Worm (Caenorhabditis elegans) whole organism, L2 larva: Measurements from ENCODE around the gene clec-219.

Source experiments
- C34F6.9 ChIP-seq: fragments of 150-350 bp; optimal IDR thresholded peaks from 2 replicates; lab custom pipeline; 2014; ENCODE audit warnings: missing biosample characterization, missing genetic modification characterization
- F13H6.1 ChIP-seq: sonication (generic microtip); optimal IDR thresholded peaks from 2 replicates; lab custom pipeline; 2016; ENCODE audit warnings: missing genetic modification characterization, missing compliant biosample characterization
- R02D3.7 ChIP-seq: fragments of 150-350 bp; optimal IDR thresholded peaks from 2 replicates; lab custom pipeline; 2014; ENCODE audit warnings: missing biosample characterization, missing genetic modification characterization
- Y55F3AM.14 ChIP-seq: fragments of 200-800 bp; sonication (Bioruptor generic); optimal IDR thresholded peaks from 2 replicates; lab custom pipeline; 2018; ENCODE audit warnings: mild to moderate bottlenecking, missing genetic modification characterization, missing compliant biosample characterization
- ZK546.5 ChIP-seq: sonication (generic microtip); optimal IDR thresholded peaks from 2 replicates; lab custom pipeline; 2017; ENCODE audit warnings: missing biosample characterization, missing genetic modification characterization
- alr-1 ChIP-seq: fragments of 150-350 bp; optimal IDR thresholded peaks from 2 replicates; lab custom pipeline; 2014; ENCODE audit warnings: missing biosample characterization, missing genetic modification characterization
- aly-2 ChIP-seq: fragments of 150-350 bp; optimal IDR thresholded peaks from 2 replicates; lab custom pipeline; 2014; ENCODE audit warnings: missing biosample characterization, missing genetic modification characterization
- ama-1 ChIP-seq: fragments of 150-350 bp; optimal IDR thresholded peaks from 2 replicates; lab custom pipeline; 2018; ENCODE audit warnings: inconsistent platforms
- blmp-1 ChIP-seq: sonication (generic microtip); optimal IDR thresholded peaks from 2 replicates; lab custom pipeline; 2017; ENCODE audit warnings: missing genetic modification characterization, mild to moderate bottlenecking, missing compliant biosample characterization, antibody characterized with exemption, moderate library complexity; ENCODE audit not compliant: insufficient read depth
- ceh-16 ChIP-seq: fragments of 150-350 bp; optimal IDR thresholded peaks from 2 replicates; lab custom pipeline; 2014; ENCODE audit warnings: missing biosample characterization, missing genetic modification characterization
- ceh-82 ChIP-seq: fragments of 150-350 bp; optimal IDR thresholded peaks from 2 replicates; lab custom pipeline; 2014; ENCODE audit warnings: missing biosample characterization, missing genetic modification characterization
- crh-2 ChIP-seq: sonication (generic microtip); optimal IDR thresholded peaks from 2 replicates; lab custom pipeline; 2017; ENCODE audit warnings: missing biosample characterization, missing genetic modification characterization
- dmd-4 ChIP-seq: sonication (generic microtip); optimal IDR thresholded peaks from 2 replicates; lab custom pipeline; 2017; ENCODE audit warnings: missing biosample characterization, missing genetic modification characterization
- egl-27 ChIP-seq: sonication (generic microtip); optimal IDR thresholded peaks from 3 replicates; lab custom pipeline; 2017; ENCODE audit warnings: missing biosample characterization, missing genetic modification reagents, missing genetic modification characterization
- elt-1 ChIP-seq: fragments of 150-350 bp; optimal IDR thresholded peaks from 2 replicates; lab custom pipeline; 2014; ENCODE audit warnings: missing biosample characterization, missing genetic modification characterization
- elt-3 ChIP-seq: sonication (generic microtip); optimal IDR thresholded peaks from 2 replicates; lab custom pipeline; 2017; ENCODE audit warnings: missing biosample characterization, missing genetic modification characterization
- fos-1 ChIP-seq: fragments of 150-350 bp; optimal IDR thresholded peaks from 2 replicates; lab custom pipeline; 2014; ENCODE audit warnings: missing biosample characterization, missing genetic modification characterization
- gmeb-1 ChIP-seq: fragments of 150-350 bp; optimal IDR thresholded peaks from 2 replicates; lab custom pipeline; 2014; ENCODE audit warnings: missing biosample characterization, missing genetic modification characterization
- lin-11 ChIP-seq: fragments of 150-350 bp; sonication (generic microtip); optimal IDR thresholded peaks from 2 replicates; lab custom pipeline; 2014; ENCODE audit warnings: missing biosample characterization, missing genetic modification characterization, inconsistent platforms, mixed read lengths
- lin-13 ChIP-seq: fragments of 150-350 bp; optimal IDR thresholded peaks from 2 replicates; lab custom pipeline; 2014; ENCODE audit warnings: missing biosample characterization, missing genetic modification reagents, missing genetic modification characterization
- lin-39 ChIP-seq: fragments of 150-350 bp; optimal IDR thresholded peaks from 2 replicates; lab custom pipeline; 2014; ENCODE audit warnings: missing biosample characterization, missing genetic modification reagents, missing genetic modification characterization
- lsy-2 ChIP-seq, 2 experiments: fragments of 150-350 bp in 1 of 2; sonication (generic microtip) in 1 of 2; optimal IDR thresholded peaks; 2 replicates each; lab custom pipeline; 2014 to 2017; ENCODE audit warnings: missing biosample characterization in 2 of 2, missing genetic modification characterization in 2 of 2
- mab-5 ChIP-seq: fragments of 150-350 bp; optimal IDR thresholded peaks from 2 replicates; lab custom pipeline; 2014; ENCODE audit warnings: missing biosample characterization, missing genetic modification characterization
- mbf-1 ChIP-seq: sonication (generic microtip); optimal IDR thresholded peaks from 2 replicates; lab custom pipeline; 2017; ENCODE audit warnings: missing biosample characterization, missing genetic modification characterization
- mdl-1 ChIP-seq, 2 experiments: fragments of 150-350 bp in 1 of 2; sonication (generic microtip) in 1 of 2; optimal IDR thresholded peaks; 2 replicates each; lab custom pipeline; 2017; ENCODE audit warnings: missing biosample characterization in 2 of 2, missing genetic modification characterization in 2 of 2
- nhr-10 ChIP-seq: sonication (generic microtip); optimal IDR thresholded peaks from 2 replicates; lab custom pipeline; 2017; ENCODE audit warnings: missing biosample characterization, missing genetic modification characterization
- nhr-11 ChIP-seq: fragments of 150-350 bp; optimal IDR thresholded peaks from 2 replicates; lab custom pipeline; 2014; ENCODE audit warnings: missing biosample characterization, missing genetic modification characterization
- nhr-12 ChIP-seq: fragments of 150-350 bp; optimal IDR thresholded peaks from 2 replicates; lab custom pipeline; 2014; ENCODE audit warnings: missing biosample characterization, missing genetic modification characterization
- nhr-129 ChIP-seq: fragments of 150-350 bp; optimal IDR thresholded peaks from 2 replicates; lab custom pipeline; 2014; ENCODE audit warnings: missing biosample characterization, missing genetic modification characterization
- nhr-21 ChIP-seq: fragments of 150-350 bp; optimal IDR thresholded peaks from 2 replicates; lab custom pipeline; 2014; ENCODE audit warnings: missing biosample characterization, missing genetic modification characterization
- nhr-23 ChIP-seq: fragments of 150-350 bp; optimal IDR thresholded peaks from 2 replicates; lab custom pipeline; 2014; ENCODE audit warnings: missing biosample characterization, missing genetic modification reagents, missing genetic modification characterization
- nhr-237 ChIP-seq: fragments of 150-350 bp; optimal IDR thresholded peaks from 2 replicates; lab custom pipeline; 2014; ENCODE audit warnings: missing biosample characterization, missing genetic modification characterization
- nhr-25 ChIP-seq: fragments of 150-350 bp; sonication (generic microtip); optimal IDR thresholded peaks from 3 replicates; lab custom pipeline; 2014; ENCODE audit warnings: missing biosample characterization, missing genetic modification characterization
- nhr-6 ChIP-seq: fragments of 150-350 bp; optimal IDR thresholded peaks from 2 replicates; lab custom pipeline; 2014; ENCODE audit warnings: missing biosample characterization, missing genetic modification characterization
- nhr-77 ChIP-seq: fragments of 150-350 bp; optimal IDR thresholded peaks from 2 replicates; lab custom pipeline; 2014; ENCODE audit warnings: missing biosample characterization, missing genetic modification characterization
- peb-1 ChIP-seq: fragments of 150-350 bp; optimal IDR thresholded peaks from 2 replicates; lab custom pipeline; 2014; ENCODE audit warnings: missing biosample characterization, missing genetic modification characterization
- sem-4 ChIP-seq: fragments of 150-350 bp; optimal IDR thresholded peaks from 2 replicates; lab custom pipeline; 2014; ENCODE audit warnings: missing biosample characterization, missing genetic modification reagents, missing genetic modification characterization
- skn-1 ChIP-seq: sonication (generic microtip); optimal IDR thresholded peaks from 2 replicates; lab custom pipeline; 2017; ENCODE audit warnings: missing biosample characterization, missing genetic modification characterization
- sma-3 ChIP-seq: sonication (generic microtip); optimal IDR thresholded peaks from 2 replicates; lab custom pipeline; 2016; ENCODE audit warnings: missing genetic modification reagents, missing genetic modification characterization, missing compliant biosample characterization
- sma-9 ChIP-seq, 2 experiments: fragments of 150-350 bp in 1 of 2; sonication (generic microtip) in 1 of 2; optimal IDR thresholded peaks; 2 replicates each; lab custom pipeline; 2014 to 2016; ENCODE audit warnings: missing genetic modification characterization in 2 of 2, mild to moderate bottlenecking in 1 of 2, missing biosample characterization in 1 of 2, missing compliant biosample characterization in 1 of 2, missing genetic modification reagents in 1 of 2, moderate library complexity in 1 of 2
- snpc-4 ChIP-seq: fragments of 150-350 bp; optimal IDR thresholded peaks from 2 replicates; lab custom pipeline; 2014; ENCODE audit warnings: missing biosample characterization, missing genetic modification characterization
- unc-39 ChIP-seq: fragments of 150-350 bp; optimal IDR thresholded peaks from 2 replicates; lab custom pipeline; 2014; ENCODE audit warnings: missing biosample characterization, missing genetic modification characterization
- unc-55 ChIP-seq: fragments of 150-350 bp; sonication (generic microtip); optimal IDR thresholded peaks from 3 replicates; lab custom pipeline; 2014; ENCODE audit warnings: missing biosample characterization, missing genetic modification reagents, missing genetic modification characterization
- unc-62 ChIP-seq: fragments of 150-350 bp; optimal IDR thresholded peaks from 2 replicates; lab custom pipeline; 2014; ENCODE audit warnings: missing biosample characterization, missing genetic modification reagents, missing genetic modification characterization
- zag-1 ChIP-seq: fragments of 150-350 bp; optimal IDR thresholded peaks from 2 replicates; lab custom pipeline; 2014; ENCODE audit warnings: missing biosample characterization, missing genetic modification characterization
- ztf-1 ChIP-seq: fragments of 200-800 bp; sonication (Bioruptor generic); conservative IDR thresholded peaks from 2 replicates; pipeline ENCODE4 v1.3.6; 2022; ENCODE audit warnings: missing genetic modification characterization, missing compliant biosample characterization
- ztf-11 ChIP-seq: sonication (generic microtip); optimal IDR thresholded peaks from 2 replicates; lab custom pipeline; 2017; ENCODE audit warnings: missing biosample characterization, missing genetic modification characterization
- ztf-4 ChIP-seq: fragments of 150-350 bp; optimal IDR thresholded peaks from 2 replicates; lab custom pipeline; 2014; ENCODE audit warnings: missing biosample characterization, missing genetic modification characterization

Gene clec-219

ce11 chrV:8348959-8349389, 30.7 kb downstream of the clec-219 start:
- TF ChIP-seq mab-5 (tag; lab: Kevin White, UChicago) (peak; percentile 47), nhr-6 (tag; lab: Kevin White, UChicago) (peak; percentile 51), nhr-25 (tag; lab: Kevin White, UChicago) (peak; percentile 56), Y55F3AM.14 (GFP tag; lab: Kevin White, UChicago) (peak; percentile 73), sem-4 (tag; lab: Kevin White, UChicago) (peak; percentile 29), gmeb-1 (peak; percentile 88), R02D3.7 (tag; lab: Kevin White, UChicago) (peak; percentile 36), nhr-237 (tag; lab: Kevin White, UChicago) (peak; percentile 69), nhr-21 (peak; percentile 77), crh-2 (tag; lab: Kevin White, UChicago) (peak; percentile 89), dmd-4 (tag; lab: Kevin White, UChicago) (no peak), nhr-77 (tag; lab: Kevin White, UChicago) (no peak), C34F6.9 (tag; lab: Kevin White, UChicago) (no peak), elt-3 (tag; lab: Kevin White, UChicago) (no peak), aly-2 (no peak), blmp-1 (tag; lab: Kevin White, UChicago) (peak; percentile 21), mdl-1 (tag; optimal IDR thresholded peaks at IDR 0.05; lab: Kevin White, UChicago) (peak in 1 of 2 experiments; percentile 27), zag-1 (tag; lab: Kevin White, UChicago) (peak; percentile 46), nhr-23 (tag; lab: Kevin White, UChicago) (no peak), skn-1 (no peak), ztf-11 (tag; lab: Kevin White, UChicago) (no peak), egl-27 (tag; lab: Kevin White, UChicago) (peak; percentile 74), mbf-1 (tag; lab: Kevin White, UChicago) (no peak), snpc-4 (tag; lab: Kevin White, UChicago) (peak; percentile 99), lin-39 (tag; lab: Kevin White, UChicago) (no peak), ztf-1 (GFP tag; lab: Robert Waterston, UW) (no peak), nhr-11 (tag; lab: Kevin White, UChicago) (no peak), sma-9 (GFP tag; optimal IDR thresholded peaks at IDR 0.05; lab: Kevin White, UChicago) (peak; percentile 97), sma-9 (tag; optimal IDR thresholded peaks at IDR 0.05; lab: Kevin White, UChicago) (no peak), fos-1 (tag; lab: Kevin White, UChicago) (peak; percentile 84), ztf-4 (tag; lab: Kevin White, UChicago) (peak; percentile 62), unc-55 (GFP tag; lab: Kevin White, UChicago) (peak; percentile 77), ZK546.5 (peak; percentile 13), unc-39 (tag; lab: Kevin White, UChicago) (no peak), nhr-129 (tag; lab: Kevin White, UChicago) (peak; percentile 64), lin-11 (tag; lab: Kevin White, UChicago) (no peak), sma-3 (GFP tag; lab: Kevin White, UChicago) (peak; percentile 94), elt-1 (tag; lab: Kevin White, UChicago) (no peak), peb-1 (no peak), lin-13 (GFP tag; lab: Kevin White, UChicago) (peak; percentile 75), ceh-16 (tag; lab: Kevin White, UChicago) (peak; percentile 47), nhr-10 (tag; lab: Kevin White, UChicago) (peak; percentile 56), F13H6.1 (tag; lab: Kevin White, UChicago) (peak; percentile 89), lsy-2 (tag; optimal IDR thresholded peaks at IDR 0.05; lab: Kevin White, UChicago) (peak; percentile 56 to 82), ceh-82 (tag; lab: Kevin White, UChicago) (no peak), ama-1 (lab: Kevin White, UChicago) (peak; percentile 98), nhr-12 (no peak), alr-1 (tag; lab: Kevin White, UChicago) (no peak), unc-62 (GFP tag; lab: Kevin White, UChicago) (peak; percentile 30)
- TF ChIP-seq, all 48 proteins: peak for 29
